Worm (Caenorhabditis elegans): ENCODE data around the gene srdh-1.

ce11 chrII:8256013-8256412 is 8.4 kb upstream of the srdh-1 start, which contains the start of gene F35C11.7:
- TF ChIP-seq T23F11.4 (GFP tag; optimal IDR thresholded peaks at IDR 0.05) (no peak), pat-9 (tag; optimal IDR thresholded peaks at IDR 0.05) (no peak), lin-11 (tag; optimal IDR thresholded peaks at IDR 0.05) (no peak), ama-1 (optimal IDR thresholded peaks at IDR 0.05) (no peak), nfya-1 (tag; optimal IDR thresholded peaks at IDR 0.05) (no peak), nhr-232 (tag; optimal IDR thresholded peaks at IDR 0.05) (no peak), ttx-3 (tag; optimal IDR thresholded peaks at IDR 0.05) (no peak), lim-6 (tag; optimal IDR thresholded peaks at IDR 0.05) (no peak), pha-4 (tag; optimal IDR thresholded peaks at IDR 0.05) (no peak)

Data from whole organism, late embryonic.